Worm (Caenorhabditis elegans) whole organism, midembryonic: Measurements from ENCODE around the gene str-214.
"Not testable (repeated sequence)": the region's sequence is repeated elsewhere in the genome, so short reads cannot be mapped to it uniquely, and the experiment has no call there.

ENCODE experiments used
- T22C8.4 ChIP-seq: fragments of 200-800 bp; sonication (Bioruptor generic); IDR thresholded peaks from 2 replicates; pipeline ENCODE4 v1.3.6; 2022; ENCODE audit warnings: missing genetic modification characterization, missing compliant biosample characterization
- cog-1 ChIP-seq: sonication (generic microtip); optimal IDR thresholded peaks from 2 replicates; lab custom pipeline; 2016; ENCODE audit warnings: missing genetic modification characterization, missing compliant biosample characterization
- flt-1 ChIP-seq: fragments of 200-800 bp; sonication (Bioruptor generic); IDR thresholded peaks from 2 replicates; pipeline ENCODE4 v1.3.6; 2022; ENCODE audit warnings: missing genetic modification characterization, missing compliant biosample characterization
- klf-2 ChIP-seq: fragments of 200-800 bp; sonication (Bioruptor generic); conservative IDR thresholded peaks from 2 replicates; pipeline ENCODE4 v1.3.6; 2022; ENCODE audit warnings: missing genetic modification reagents, missing genetic modification characterization, missing compliant biosample characterization
- med-1 ChIP-seq: sonication (generic microtip); optimal IDR thresholded peaks from 2 replicates; lab custom pipeline; 2017; ENCODE audit warnings: missing genetic modification characterization, mild to moderate bottlenecking, missing compliant biosample characterization, antibody characterized with exemption, missing genetic modification reagents; ENCODE audit not compliant: insufficient read depth
- ref-1 ChIP-seq: fragments of 200-800 bp; sonication (Bioruptor generic); conservative IDR thresholded peaks from 2 replicates; pipeline ENCODE4 v1.3.6; 2022; ENCODE audit warnings: missing genetic modification reagents, missing genetic modification characterization, missing compliant biosample characterization
- tab-1 ChIP-seq: fragments of 200-800 bp; sonication (Bioruptor generic); IDR thresholded peaks from 2 replicates; pipeline ENCODE4 v1.3.6; 2022; ENCODE audit warnings: missing genetic modification characterization, missing compliant biosample characterization
- ztf-23 ChIP-seq: fragments of 200-800 bp; sonication (Bioruptor generic); IDR thresholded peaks from 2 replicates; pipeline ENCODE4 v1.3.6; 2022; ENCODE audit warnings: missing genetic modification reagents, missing genetic modification characterization, missing compliant biosample characterization
- ztf-29 ChIP-seq: fragments of 200-800 bp; sonication (Bioruptor generic); IDR thresholded peaks from 2 replicates; pipeline ENCODE4 v1.3.6; 2022; ENCODE audit warnings: missing genetic modification reagents, missing genetic modification characterization, missing compliant biosample characterization

str-214 gene

ce11 chrV:16322155-16322554 lies 7.1 kb downstream of the str-214 start:
- TF ChIP-seq ztf-23 (GFP tag; lab: Robert Waterston, UW) (no peak), flt-1 (GFP tag; lab: Robert Waterston, UW) (no peak), med-1 (no peak), ref-1 (GFP tag; lab: Robert Waterston, UW) (no peak), klf-2 (no peak), ztf-29 (GFP tag; lab: Robert Waterston, UW) (no peak), tab-1 (no peak), T22C8.4 (GFP tag; lab: Robert Waterston, UW) (no peak), cog-1 (tag; lab: Kevin White, UChicago) (no peak)

- TF ChIP-seq med-1 (no peak), cog-1 (tag; lab: Kevin White, UChicago) (no peak), ztf-23 (GFP tag; lab: Robert Waterston, UW) (no peak), flt-1 (GFP tag; lab: Robert Waterston, UW) (no peak), ref-1 (GFP tag; lab: Robert Waterston, UW) (no peak), klf-2 (no peak), tab-1 (no peak), T22C8.4 (GFP tag; lab: Robert Waterston, UW) (no peak), ztf-29 (GFP tag; lab: Robert Waterston, UW) (no peak)
Measured at ce11 chrV:16328849-16329248, 13.7 kb downstream of the str-214 start, which contains the start of gene F57G8.7. TSS of gene F57G8.7 (plus strand) at chrV:16329149.

DNA sequence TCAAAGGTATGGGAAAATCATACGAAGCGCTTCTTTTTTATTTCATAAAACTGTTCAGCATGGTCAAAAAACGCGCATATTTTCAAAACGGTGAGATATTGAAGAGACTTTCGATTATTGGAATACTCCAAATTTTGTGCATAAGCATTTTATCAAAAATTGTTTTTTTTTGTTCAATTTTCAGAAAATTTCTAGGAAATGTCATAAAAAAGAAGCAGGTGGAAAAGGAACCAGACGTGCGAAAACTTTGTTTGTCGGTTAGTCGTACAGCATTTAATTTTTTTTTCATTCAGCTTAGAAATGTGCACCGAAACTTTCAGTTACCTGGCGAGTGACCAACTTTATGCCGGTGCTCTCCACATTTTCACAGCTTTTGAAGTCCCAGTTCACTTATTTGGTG lies 18.3 kb downstream of the str-214 start, which contains the start of gene srh-167:
TSS of gene srh-167 (plus strand) at position 301 of the 400 bp plus-strand sequence.
- TF ChIP-seq cog-1 (tag; lab: Kevin White, UChicago) (no peak), T22C8.4 (GFP tag; lab: Robert Waterston, UW) (no peak), med-1 (no peak), tab-1 (no peak), ztf-29 (GFP tag; lab: Robert Waterston, UW) (no peak), ref-1 (GFP tag; lab: Robert Waterston, UW) (no peak), klf-2 (no peak), ztf-23 (GFP tag; lab: Robert Waterston, UW) (no peak), flt-1 (GFP tag; lab: Robert Waterston, UW) (no peak)

DNA sequence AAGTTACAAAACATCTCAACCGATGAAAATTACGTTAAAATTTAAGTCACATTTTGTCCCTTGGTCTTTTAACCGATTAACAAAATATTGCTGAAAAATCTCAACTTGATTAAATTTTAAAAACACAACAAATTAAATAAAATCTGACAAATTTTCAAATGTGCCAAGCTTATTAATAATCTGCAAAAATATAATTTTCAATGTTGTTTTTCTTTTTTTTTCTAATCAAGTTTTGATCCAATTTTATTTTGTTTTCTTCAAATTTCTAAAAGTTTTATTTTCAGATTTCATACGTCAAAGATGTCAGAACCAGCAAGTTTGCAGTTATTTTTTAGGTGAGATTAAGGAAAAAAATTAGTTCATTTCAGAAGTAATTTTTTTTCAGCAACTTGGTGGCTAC lies 21.2 kb downstream of the str-214 start, which contains the start of gene srw-87:
TSS of gene srw-87 (plus strand) at position 301 of the 400 bp plus-strand sequence.
- TF ChIP-seq med-1 (no peak), flt-1 (GFP tag; lab: Robert Waterston, UW) (no peak), ztf-23 (GFP tag; lab: Robert Waterston, UW) (no peak), cog-1 (tag; lab: Kevin White, UChicago) (no peak), ref-1 (GFP tag; lab: Robert Waterston, UW) (no peak), ztf-29 (GFP tag; lab: Robert Waterston, UW) (no peak), T22C8.4 (GFP tag; lab: Robert Waterston, UW) (no peak), klf-2 (no peak), tab-1 (no peak)

DNA sequence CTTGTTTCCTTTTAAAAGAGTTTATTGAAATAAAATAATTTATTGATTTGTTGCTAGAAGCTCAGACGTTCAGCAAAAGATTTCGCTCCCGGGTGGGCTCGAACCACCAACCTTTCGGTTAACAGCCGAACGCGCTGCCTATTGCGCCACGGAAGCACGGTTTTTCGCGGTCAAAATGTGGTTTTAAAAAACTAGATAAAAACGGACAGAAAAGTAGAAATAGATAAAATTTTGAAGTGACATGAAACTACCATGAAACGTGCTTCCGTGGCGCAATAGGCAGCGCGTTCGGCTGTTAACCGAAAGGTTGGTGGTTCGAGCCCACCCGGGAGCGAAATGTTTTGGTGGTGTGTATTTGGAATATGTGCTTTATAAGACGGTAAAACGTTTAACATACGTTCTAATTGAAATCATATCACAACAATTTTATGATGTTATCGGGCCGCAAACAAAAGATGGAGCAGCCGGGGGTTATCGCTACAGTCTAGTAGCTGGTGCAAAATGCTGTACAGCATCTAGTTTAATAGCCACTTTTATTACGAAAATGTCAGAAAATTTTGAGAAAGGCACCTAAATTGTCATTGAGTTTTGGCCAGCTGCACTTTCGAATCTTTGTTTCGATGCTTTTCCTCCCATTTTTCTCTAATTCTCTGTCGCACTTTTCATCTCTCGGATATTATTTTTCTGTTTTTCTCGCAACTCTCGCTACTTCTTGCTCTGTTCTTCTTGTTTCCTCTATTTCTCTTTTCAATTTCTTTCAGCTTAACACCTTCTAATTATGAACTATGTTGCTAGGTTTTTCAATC lies 23.4 kb downstream of the str-214 start, which contains the start of gene slc-9B.2:
TSS of gene slc-9B.2 (plus strand) at position 756 of the 806 bp plus-strand sequence.
- not testable (repeated sequence) for TF ChIP-seq ztf-23 (GFP tag; lab: Robert Waterston, UW); cog-1 (tag; lab: Kevin White, UChicago); klf-2

- 0 out of 2 replicates have a peak, but pooled peaks have one; percentile 43 for TF ChIP-seq klf-2
Measured at ce11 chrV:16341497-16342257, 26.6 kb downstream of the str-214 start.

ce11 chrV:16342258-16342618 lies 27.1 kb downstream of the str-214 start, which contains the start of gene nhr-193:
TSS of gene nhr-193 (plus strand) at chrV:16342308.
- no peak for TF ChIP-seq med-1
- TF ChIP-seq klf-2 = no peak
- no peak for TF ChIP-seq tab-1
- TF ChIP-seq ztf-23 (GFP tag; lab: Robert Waterston, UW) = no peak
- TF ChIP-seq cog-1 (tag; lab: Kevin White, UChicago) = no peak
- no peak for TF ChIP-seq ref-1 (GFP tag; lab: Robert Waterston, UW)
- TF ChIP-seq T22C8.4 (GFP tag; lab: Robert Waterston, UW) = no peak
- TF ChIP-seq flt-1 (GFP tag; lab: Robert Waterston, UW) = no peak
- no peak for TF ChIP-seq ztf-29 (GFP tag; lab: Robert Waterston, UW)

- TF ChIP-seq tab-1 (no peak), flt-1 (GFP tag; lab: Robert Waterston, UW) (no peak), ztf-29 (GFP tag; lab: Robert Waterston, UW) (no peak), klf-2 (no peak), cog-1 (tag; lab: Kevin White, UChicago) (no peak), ztf-23 (GFP tag; lab: Robert Waterston, UW) (no peak), T22C8.4 (GFP tag; lab: Robert Waterston, UW) (no peak), med-1 (no peak), ref-1 (GFP tag; lab: Robert Waterston, UW) (no peak)
Measured at ce11 chrV:16346406-16347108, 31.5 kb downstream of the str-214 start, which contains the start of the genes W08G11.5 and W08G11.1. TSS of gene W08G11.5 (minus strand) at chrV:16346506. TSS of gene W08G11.1 (plus strand) at chrV:16347058.

DNA sequence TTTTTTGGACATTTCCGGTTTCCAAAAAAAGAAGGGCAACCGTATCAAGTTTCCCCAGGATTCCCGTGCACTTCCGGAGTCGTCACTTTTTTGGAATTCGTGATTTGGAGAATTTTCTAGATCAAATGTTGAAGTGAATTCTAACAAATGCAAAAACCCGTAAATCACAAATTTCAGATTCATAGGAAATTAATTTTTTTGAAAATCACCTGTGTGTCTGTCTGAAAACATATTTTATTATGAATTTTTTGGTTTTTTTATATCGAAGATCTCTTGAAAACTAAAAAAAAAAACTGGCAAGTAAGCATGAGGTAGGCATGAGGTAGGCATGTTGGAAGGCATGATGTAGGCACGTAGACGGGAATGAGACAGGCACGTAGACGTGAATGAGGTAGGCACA lies 35.0 kb downstream of the str-214 start:
- TF ChIP-seq med-1 (no peak), ref-1 (GFP tag; lab: Robert Waterston, UW) (no peak), cog-1 (tag; lab: Kevin White, UChicago) (no peak), ztf-29 (GFP tag; lab: Robert Waterston, UW) (no peak), klf-2 (no peak), ztf-23 (GFP tag; lab: Robert Waterston, UW) (no peak), tab-1 (no peak), flt-1 (GFP tag; lab: Robert Waterston, UW) (no peak), T22C8.4 (GFP tag; lab: Robert Waterston, UW) (no peak)
